Fruit fly (Drosophila melanogaster) whole organism, embryonic: ENCODE measurements around the gene CG44257.

Source experiments
- Asciz ChIP-seq: fragments of 200-800 bp; sonication (Bioruptor generic); optimal IDR thresholded peaks from 2 replicates; lab custom pipeline; 2017; ENCODE audit warnings: missing biosample characterization, mild to moderate bottlenecking, missing genetic modification characterization, missing genetic modification reagents
- Bdp1 ChIP-seq: fragments of 200-800 bp; sonication (Bioruptor generic); optimal IDR thresholded peaks from 3 replicates; lab custom pipeline; 2016; ENCODE audit warnings: missing biosample characterization, missing genetic modification characterization
- Bgb ChIP-seq: fragments of 200-800 bp; sonication (Bioruptor generic); IDR thresholded peaks from 2 replicates; pipeline ENCODE4 v1.3.6; 2022; ENCODE audit warnings: missing biosample characterization, missing genetic modification characterization; ENCODE audit not compliant: partially characterized antibody
- Blimp-1 ChIP-seq: fragments of 200-800 bp; sonication (Bioruptor generic); optimal IDR thresholded peaks from 3 replicates; lab custom pipeline; 2018; ENCODE audit warnings: missing biosample characterization, missing genetic modification characterization, mild to moderate bottlenecking, moderate library complexity, missing genetic modification reagents
- CG10209 ChIP-seq: fragments of 200-800 bp; sonication (Bioruptor generic); optimal IDR thresholded peaks from 3 replicates; lab custom pipeline; 2017; ENCODE audit warnings: missing biosample characterization, mild to moderate bottlenecking, missing genetic modification characterization, missing genetic modification reagents
- CG10959 ChIP-seq: fragments of 200-800 bp; sonication (Bioruptor generic); IDR thresholded peaks from 2 replicates; pipeline ENCODE4 v1.3.6; 2022; ENCODE audit warnings: missing biosample characterization, missing genetic modification characterization
- CG11093 ChIP-seq: fragments of 200-800 bp; sonication (Bioruptor generic); IDR thresholded peaks from 3 replicates; pipeline ENCODE4 v1.3.6; 2022; ENCODE audit warnings: missing biosample characterization, missing genetic modification characterization
- CG11247 ChIP-seq: fragments of 200-800 bp; sonication (Bioruptor generic); IDR thresholded peaks from 2 replicates; pipeline ENCODE4 v1.3.6; 2022; ENCODE audit warnings: missing biosample characterization, missing genetic modification characterization
- CG11456 ChIP-seq: fragments of 200-800 bp; sonication (Bioruptor generic); IDR thresholded peaks from 3 replicates; pipeline ENCODE4 v1.3.6; 2022; ENCODE audit warnings: missing biosample characterization, missing genetic modification characterization
- CG11696 ChIP-seq: fragments of 200-800 bp; sonication (Bioruptor generic); IDR thresholded peaks from 2 replicates; pipeline ENCODE4 v1.3.6; 2022; ENCODE audit warnings: missing biosample characterization, missing genetic modification characterization
- CG14441 ChIP-seq: fragments of 200-800 bp; sonication (Bioruptor generic); IDR thresholded peaks from 2 replicates; pipeline ENCODE4 v1.3.6; 2022; ENCODE audit warnings: missing biosample characterization, missing genetic modification characterization
- CG15479 ChIP-seq: fragments of 200-800 bp; sonication (Bioruptor generic); optimal IDR thresholded peaks from 3 replicates; lab custom pipeline; 2019; ENCODE audit warnings: missing biosample characterization, mild to moderate bottlenecking, missing genetic modification characterization, moderate library complexity
- CG1602 ChIP-seq: fragments of 200-800 bp; sonication (Bioruptor generic); optimal IDR thresholded peaks from 3 replicates; lab custom pipeline; 2016; ENCODE audit warnings: missing biosample characterization, missing genetic modification characterization
- CG17328 ChIP-seq: fragments of 200-800 bp; sonication (Bioruptor generic); IDR thresholded peaks from 2 replicates; pipeline ENCODE4 v1.3.6; 2022; ENCODE audit warnings: missing biosample characterization, missing genetic modification characterization
- CG2120 ChIP-seq: fragments of 200-800 bp; sonication (Bioruptor generic); optimal IDR thresholded peaks from 3 replicates; lab custom pipeline; 2016; ENCODE audit warnings: missing biosample characterization, missing genetic modification characterization
- CG2202 ChIP-seq: fragments of 200-800 bp; sonication (Bioruptor generic); optimal IDR thresholded peaks from 2 replicates; lab custom pipeline; 2018; ENCODE audit warnings: missing biosample characterization, mild to moderate bottlenecking, missing genetic modification characterization
- CG33557 ChIP-seq: fragments of 200-800 bp; sonication (Bioruptor generic); optimal IDR thresholded peaks from 2 replicates; lab custom pipeline; 2019; ENCODE audit warnings: missing biosample characterization, mild to moderate bottlenecking, missing genetic modification characterization, moderate library complexity
- CG3995 ChIP-seq: fragments of 200-800 bp; sonication (Bioruptor generic); optimal IDR thresholded peaks from 3 replicates; lab custom pipeline; 2016; ENCODE audit warnings: missing biosample characterization, missing genetic modification characterization
- CG8290 ChIP-seq, 3 experiments: fragments of 200-800 bp; sonication (Bioruptor generic); optimal IDR thresholded peaks; 2 replicates each; lab custom pipeline; 2016 to 2019; ENCODE audit warnings: missing biosample characterization in 3 of 3, missing genetic modification characterization in 3 of 3, mild to moderate bottlenecking in 2 of 3, moderate library complexity in 1 of 3
- CG9437 ChIP-seq: fragments of 200-800 bp; sonication (Bioruptor generic); optimal IDR thresholded peaks from 2 replicates; lab custom pipeline; 2018; ENCODE audit warnings: missing biosample characterization, mild to moderate bottlenecking, missing genetic modification characterization
- CoRest ChIP-seq: fragments of 200-800 bp; sonication (Bioruptor generic); optimal IDR thresholded peaks from 3 replicates; lab custom pipeline; 2018; ENCODE audit warnings: missing biosample characterization, mild to moderate bottlenecking, missing genetic modification characterization, moderate library complexity
- Deaf1 ChIP-seq: fragments of 200-800 bp; optimal IDR thresholded peaks from 3 replicates; lab custom pipeline; 2019; ENCODE audit warnings: missing biosample characterization, mild to moderate bottlenecking, missing genetic modification characterization, moderate library complexity
- Ets65A ChIP-seq: fragments of 200-800 bp; sonication (Bioruptor generic); peaks from one replicate; lab custom pipeline; 2016; ENCODE audit warnings: missing biosample characterization, missing genetic modification characterization
- H15 ChIP-seq: fragments of 200-800 bp; sonication (Bioruptor generic); IDR thresholded peaks from 3 replicates; pipeline ENCODE4 v1.3.6; 2022; ENCODE audit warnings: missing biosample characterization, missing genetic modification characterization
- H2.0 ChIP-seq: fragments of 200-800 bp; sonication (Bioruptor generic); IDR thresholded peaks from 2 replicates; pipeline ENCODE4 v1.3.6; 2022; ENCODE audit warnings: missing biosample characterization, missing genetic modification characterization
- HLH3B ChIP-seq: fragments of 200-800 bp; sonication (Bioruptor generic); IDR thresholded peaks from 2 replicates; pipeline ENCODE4 v1.3.6; 2022; ENCODE audit warnings: missing biosample characterization, missing genetic modification characterization
- Hmr ChIP-seq: fragments of 200-800 bp; sonication (Bioruptor generic); optimal IDR thresholded peaks from 3 replicates; lab custom pipeline; 2017; ENCODE audit warnings: mild to moderate bottlenecking, missing biosample characterization, missing genetic modification reagents, missing genetic modification characterization
- Hr39 ChIP-seq: fragments of >200 bp; optimal IDR thresholded peaks from 2 replicates; lab custom pipeline; 2017
- Hsf ChIP-seq: fragments of 200-800 bp; sonication (Bioruptor generic); optimal IDR thresholded peaks from 3 replicates; lab custom pipeline; 2016; ENCODE audit warnings: missing biosample characterization, missing genetic modification characterization
- Max ChIP-seq: fragments of 200-800 bp; sonication (Bioruptor generic); optimal IDR thresholded peaks from 2 replicates; lab custom pipeline; 2016; ENCODE audit warnings: missing biosample characterization, mild to moderate bottlenecking, missing genetic modification characterization
- Meics ChIP-seq: fragments of 200-800 bp; sonication (Bioruptor generic); optimal IDR thresholded peaks from 2 replicates; lab custom pipeline; 2017; ENCODE audit warnings: missing biosample characterization, mild to moderate bottlenecking, missing genetic modification characterization
- Myb ChIP-seq: fragments of 200-800 bp; sonication (Bioruptor generic); optimal IDR thresholded peaks from 2 replicates; lab custom pipeline; 2016; ENCODE audit warnings: missing biosample characterization, missing genetic modification characterization
- NfI ChIP-seq: fragments of 200-800 bp; sonication (Bioruptor generic); optimal IDR thresholded peaks from 3 replicates; lab custom pipeline; 2018; ENCODE audit warnings: missing biosample characterization, mild to moderate bottlenecking, missing genetic modification characterization, moderate library complexity
- Sin3A ChIP-seq: fragments of >200 bp; optimal IDR thresholded peaks from 2 replicates; lab custom pipeline; 2018
- Sry-δ ChIP-seq: fragments of 200-800 bp; sonication (Bioruptor generic); optimal IDR thresholded peaks from 2 replicates; lab custom pipeline; 2016; ENCODE audit warnings: missing biosample characterization, missing genetic modification characterization
- Ssrp ChIP-seq: fragments of 200-800 bp; sonication (Bioruptor generic); optimal IDR thresholded peaks from 2 replicates; lab custom pipeline; 2018; ENCODE audit warnings: missing biosample characterization, mild to moderate bottlenecking, missing genetic modification characterization, moderate library complexity
- Trl ChIP-seq, 3 experiments: fragments of >200 bp in 2 of 3; fragments of 200-800 bp in 1 of 3; sonication (Bioruptor generic) in 1 of 3; optimal IDR thresholded peaks; 2 replicates in 1 of 3; 3 replicates in 2 of 3; lab custom pipeline; 2016 to 2017; ENCODE audit warnings: missing biosample characterization in 1 of 3, missing genetic modification characterization in 1 of 3
- al ChIP-seq: fragments of 200-800 bp; sonication (Bioruptor generic); IDR thresholded peaks from 2 replicates; pipeline ENCODE4 v1.3.6; 2022; ENCODE audit warnings: missing biosample characterization, missing genetic modification characterization
- bab2 ChIP-seq: fragments of 200-800 bp; sonication (Bioruptor generic); optimal IDR thresholded peaks from 2 replicates; lab custom pipeline; 2016; ENCODE audit warnings: missing biosample characterization, missing genetic modification characterization
- en ChIP-seq: fragments of 200-800 bp; sonication (Bioruptor generic); optimal IDR thresholded peaks from 2 replicates; lab custom pipeline; 2016; ENCODE audit warnings: missing biosample characterization, missing genetic modification characterization
- fd102C ChIP-seq: fragments of 200-800 bp; sonication (Bioruptor generic); optimal IDR thresholded peaks from 2 replicates; lab custom pipeline; 2018; ENCODE audit warnings: missing biosample characterization, mild to moderate bottlenecking, missing genetic modification characterization, moderate library complexity
- jing ChIP-seq: fragments of 200-800 bp; sonication (Bioruptor generic); optimal IDR thresholded peaks from 2 replicates; lab custom pipeline; 2018; ENCODE audit warnings: missing biosample characterization, mild to moderate bottlenecking, missing genetic modification characterization
- peb ChIP-seq: fragments of 200-800 bp; sonication (Bioruptor generic); IDR thresholded peaks from 2 replicates; pipeline ENCODE4 v1.3.6; 2022; ENCODE audit warnings: missing biosample characterization, missing genetic modification characterization
- slbo ChIP-seq: fragments of 200-800 bp; sonication (Bioruptor generic); IDR thresholded peaks from 2 replicates; pipeline ENCODE4 v1.3.6; 2022; ENCODE audit warnings: missing biosample characterization, missing genetic modification characterization
- ttk ChIP-seq: fragments of 200-800 bp; sonication (Bioruptor generic); IDR thresholded peaks from 2 replicates; pipeline ENCODE4 v2.1.2; 2022; ENCODE audit warnings: missing biosample characterization, missing genetic modification characterization

The CG44257 gene

DNA sequence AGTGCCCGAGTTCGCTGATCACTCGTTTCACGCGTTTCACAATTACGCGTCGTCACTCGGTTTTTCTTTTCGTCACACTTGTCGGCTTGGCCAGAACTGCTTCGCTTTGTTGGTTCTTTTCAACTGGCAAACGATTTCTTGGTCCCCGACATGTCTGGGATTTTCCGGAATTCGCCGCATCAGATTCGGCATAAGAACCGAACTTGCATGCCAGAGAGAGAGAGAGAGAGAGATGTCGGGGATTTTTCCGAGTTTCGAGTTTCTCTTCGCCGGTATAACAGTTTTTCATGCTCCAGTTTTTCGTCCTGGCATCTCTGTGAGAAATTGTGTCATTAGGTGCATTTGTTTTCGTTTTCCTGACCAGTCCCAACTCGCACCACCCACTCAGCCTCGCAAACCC lies at the start of gene CG44257, which contains the start of gene beat-IIb:
TSS of gene CG44257 (plus strand) at position 330 of the 400 bp plus-strand sequence.
TSS of gene beat-IIb (minus strand) at position 101 of the 400 bp plus-strand sequence.
- TF ChIP-seq Bdp1 (no peak), CG15479 (GFP tag; lab: Kevin White, UChicago) (no peak), Myb (GFP tag; lab: Kevin White, UChicago) (no peak), CG14441 (GFP tag; lab: Robert Waterston, UW) (no peak), CG11247 (GFP tag; lab: Robert Waterston, UW) (no peak), Trl (optimal IDR thresholded peaks at IDR 0.05; lab: Kevin White, UChicago) (peak in 1 of 2 experiments; percentile 46), Trl (GFP tag; optimal IDR thresholded peaks at IDR 0.05; lab: Kevin White, UChicago) (no peak), Deaf1 (tag; lab: Kevin White, UChicago) (peak; percentile 88)

DNA sequence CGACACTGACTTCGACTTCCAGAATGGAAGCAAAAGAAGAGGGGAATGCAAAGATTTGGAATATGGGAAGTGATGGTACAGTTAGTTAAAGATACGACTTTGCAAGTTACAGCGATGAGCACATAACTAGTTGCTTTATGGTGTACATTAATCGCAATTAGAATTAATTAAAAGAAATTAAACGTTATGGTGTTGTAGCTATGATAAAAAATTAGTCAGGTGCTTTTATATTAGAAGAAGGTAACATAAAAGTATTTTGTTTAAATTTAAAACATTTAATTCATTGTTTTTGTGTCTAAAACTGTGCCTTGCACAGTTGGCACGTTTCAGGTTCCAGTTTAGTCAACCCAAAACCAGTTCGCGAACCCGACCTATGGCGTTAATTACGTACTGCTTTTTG lies 45.2 kb upstream of the CG44257 start:
- TF ChIP-seq Hmr (GFP tag; lab: Kevin White, UChicago) = no peak
- no peak for TF ChIP-seq CG2202 (tag; lab: Kevin White, UChicago)
- no peak for TF ChIP-seq Sin3A
- no peak for TF ChIP-seq H15 (GFP tag; lab: Robert Waterston, UW)
- peak; percentile 25 for TF ChIP-seq CG2120
- TF ChIP-seq, all 482 proteins: peak for 1

DNA sequence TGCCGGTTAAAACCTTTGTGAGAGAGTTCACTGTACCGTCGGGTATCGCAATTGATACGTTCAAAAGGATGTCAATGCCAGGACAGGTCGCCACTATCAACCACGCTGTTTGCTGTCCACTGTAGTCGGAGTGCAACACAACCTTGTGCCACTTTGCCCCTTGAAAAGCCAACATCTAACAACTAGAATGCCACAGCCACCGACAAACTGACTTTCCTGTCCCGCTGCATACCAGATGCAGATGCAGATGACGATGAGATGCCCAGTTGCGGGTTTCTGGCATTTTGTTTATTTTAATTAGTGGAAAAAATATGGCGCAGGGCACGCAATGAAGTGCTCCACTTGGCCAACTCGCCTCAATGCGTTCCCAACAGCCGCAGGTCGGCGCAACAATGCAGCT lies 42.1 kb upstream of the CG44257 start, which contains the start of gene CG31262:
TSS of gene CG31262 (minus strand) at position 101 of the 400 bp plus-strand sequence.
- TF ChIP-seq CG10959 (0 out of 2 replicates have a peak, but pooled peaks have one; percentile 8), bab2 (GFP tag; lab: Kevin White, UChicago) (no peak)
- TF ChIP-seq, all 482 proteins: peak for 1

DNA sequence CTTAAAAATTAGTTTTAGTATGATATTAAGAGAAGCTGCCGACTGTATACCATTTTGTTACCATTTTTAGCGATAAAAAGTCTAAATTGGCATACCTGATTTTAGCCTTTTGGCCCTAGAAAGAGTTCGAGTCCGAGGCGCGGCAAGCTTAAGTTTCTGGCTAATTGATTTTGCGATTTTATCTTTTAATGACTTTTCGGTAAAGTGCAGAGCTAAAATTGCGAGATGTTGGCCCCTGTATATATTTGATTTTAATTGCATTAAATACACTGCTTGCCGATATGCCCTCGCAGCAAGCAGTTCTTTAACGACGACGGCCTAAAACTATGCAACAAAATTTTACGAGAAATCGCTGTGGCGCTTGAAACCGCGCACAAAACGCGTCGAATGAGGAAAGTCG lies 33.5 kb upstream of the CG44257 start:
- TF ChIP-seq CG33557 (GFP tag; lab: Kevin White, UChicago) = no peak
- 0 out of 2 replicates have a peak, but pooled peaks have one; percentile 7 for TF ChIP-seq ttk (GFP tag; lab: Robert Waterston, UW)
- TF ChIP-seq CG2202 (tag; lab: Kevin White, UChicago) = no peak
- no peak for TF ChIP-seq HLH3B (GFP tag; lab: Robert Waterston, UW)
- TF ChIP-seq al (GFP tag; lab: Robert Waterston, UW) = peak; percentile 52
- TF ChIP-seq slbo (GFP tag; lab: Robert Waterston, UW) = peak; percentile 48
- TF ChIP-seq Asciz (GFP tag; lab: Kevin White, UChicago) = no peak
- TF ChIP-seq NfI (GFP tag; lab: Kevin White, UChicago) = peak; percentile 37
- TF ChIP-seq Ets65A (GFP tag; lab: Kevin White, UChicago) = peak; percentile 66
- TF ChIP-seq CG11093 (GFP tag; lab: Robert Waterston, UW) = no peak
- no peak for TF ChIP-seq Max (GFP tag; lab: Kevin White, UChicago)
- TF ChIP-seq fd102C (GFP tag; lab: Kevin White, UChicago) = no peak
- peak; percentile 28; the same call in 1 of the 2 replicates for TF ChIP-seq Bgb
- no peak for TF ChIP-seq CG3995
- TF ChIP-seq Hr39 (lab: Kevin White, UChicago) = no peak
- TF ChIP-seq CG8290 (GFP tag; optimal IDR thresholded peaks at IDR 0.05; lab: Kevin White, UChicago) = peak; percentile 39
- no peak for TF ChIP-seq CG8290 (tag; optimal IDR thresholded peaks at IDR 0.05; lab: Kevin White, UChicago)
- no peak for TF ChIP-seq Blimp-1 (GFP tag; lab: Kevin White, UChicago)
- no peak for TF ChIP-seq Meics (GFP tag; lab: Kevin White, UChicago)
- TF ChIP-seq Ssrp (tag; lab: Kevin White, UChicago) = peak; percentile 48
- TF ChIP-seq Hsf = peak; percentile 43
- peak; percentile 32 for TF ChIP-seq CG10209
- peak; percentile 8; the same call in 1 of the 2 replicates for TF ChIP-seq CG17328 (GFP tag; lab: Robert Waterston, UW)
- peak; percentile 13 for TF ChIP-seq jing
- TF ChIP-seq Sin3A = no peak
- no peak for TF ChIP-seq peb
- TF ChIP-seq CG1602 (GFP tag; lab: Kevin White, UChicago) = peak; percentile 27
- TF ChIP-seq CG11696 (GFP tag; lab: Robert Waterston, UW) = 0 out of 2 replicates have a peak, but pooled peaks have one; percentile 38
- TF ChIP-seq CoRest (tag; lab: Kevin White, UChicago) = peak; percentile 42
- TF ChIP-seq CG11456 (GFP tag; lab: Robert Waterston, UW) = peak; percentile 56; the same call in 1 of the 3 replicates
- peak; percentile 20; the same call in 1 of the 3 replicates for TF ChIP-seq H15 (GFP tag; lab: Robert Waterston, UW)
- TF ChIP-seq en (GFP tag; lab: Kevin White, UChicago) = no peak
- peak; percentile 38; the same call in 1 of the 2 replicates for TF ChIP-seq H2.0 (GFP tag; lab: Robert Waterston, UW)
- no peak for TF ChIP-seq CG9437 (GFP tag; lab: Kevin White, UChicago)
- peak; percentile 15 for TF ChIP-seq Sry-δ (GFP tag; lab: Kevin White, UChicago)
